Worm (Caenorhabditis elegans): ENCODE measurements around the gene lipl-7.

ce11 chrIV:10276960-10277359, 35.3 kb upstream of the lipl-7 start, which contains the start of gene Y43C5A.7:
- TF ChIP-seq zag-1 (tag; optimal IDR thresholded peaks at IDR 0.05): no peak
- TF ChIP-seq sea-2 (GFP tag; optimal IDR thresholded peaks at IDR 0.05): no peak
- TF ChIP-seq nhr-237 (tag; optimal IDR thresholded peaks at IDR 0.05): no peak
- no peak for TF ChIP-seq elt-3 (tag; optimal IDR thresholded peaks at IDR 0.05)
- no peak for TF ChIP-seq lin-39 (tag; optimal IDR thresholded peaks at IDR 0.05)
- TF ChIP-seq unc-62 (GFP tag; optimal IDR thresholded peaks at IDR 0.05): no peak
- no peak for TF ChIP-seq ZK546.5 (tag; optimal IDR thresholded peaks at IDR 0.05)
